Fruit fly (Drosophila melanogaster) whole organism, embryonic: ENCODE results near the gene roq.

Source experiments
- Abd-B ChIP-seq: fragments of 200-800 bp; sonication (Bioruptor generic); optimal IDR thresholded peaks from 2 replicates; lab custom pipeline; 2018; ENCODE audit warnings: missing biosample characterization, mild to moderate bottlenecking, missing genetic modification characterization, moderate library complexity
- Aef1 ChIP-seq: fragments of 200-800 bp; sonication (Bioruptor generic); IDR thresholded peaks from 3 replicates; pipeline ENCODE4 v1.3.6; 2022; ENCODE audit warnings: missing biosample characterization, missing genetic modification characterization
- Blimp-1 ChIP-seq: fragments of 200-800 bp; sonication (Bioruptor generic); optimal IDR thresholded peaks from 3 replicates; lab custom pipeline; 2018; ENCODE audit warnings: missing biosample characterization, missing genetic modification characterization, mild to moderate bottlenecking, moderate library complexity, missing genetic modification reagents
- CG10267 ChIP-seq: fragments of 200-800 bp; sonication (Bioruptor generic); optimal IDR thresholded peaks from 2 replicates; lab custom pipeline; 2018; ENCODE audit warnings: missing biosample characterization, mild to moderate bottlenecking, missing genetic modification characterization, moderate library complexity
- CG11504 ChIP-seq: fragments of 200-800 bp; sonication (Bioruptor generic); optimal IDR thresholded peaks from 3 replicates; lab custom pipeline; 2019; ENCODE audit warnings: missing biosample characterization, mild to moderate bottlenecking, missing genetic modification characterization, moderate library complexity
- CG12659 ChIP-seq: fragments of 200-800 bp; sonication (Bioruptor generic); optimal IDR thresholded peaks from 3 replicates; lab custom pipeline; 2017; ENCODE audit warnings: mild to moderate bottlenecking, missing biosample characterization, missing genetic modification reagents, missing genetic modification characterization
- CG13424 ChIP-seq: fragments of 200-800 bp; sonication (Bioruptor generic); optimal IDR thresholded peaks from 2 replicates; lab custom pipeline; 2019; ENCODE audit warnings: missing biosample characterization, mild to moderate bottlenecking, missing genetic modification characterization, moderate library complexity
- CG13775 ChIP-seq: fragments of 200-800 bp; sonication (Bioruptor generic); optimal IDR thresholded peaks from 3 replicates; lab custom pipeline; 2017; ENCODE audit warnings: missing biosample characterization, mild to moderate bottlenecking, missing genetic modification characterization
- CG13894 ChIP-seq: fragments of 200-800 bp; sonication (Bioruptor generic); optimal IDR thresholded peaks from 3 replicates; lab custom pipeline; 2018; ENCODE audit warnings: missing biosample characterization, mild to moderate bottlenecking, missing genetic modification characterization, moderate library complexity
- CG18011 ChIP-seq: fragments of 200-800 bp; sonication (Bioruptor generic); optimal IDR thresholded peaks from 2 replicates; lab custom pipeline; 2017; ENCODE audit warnings: missing biosample characterization, missing genetic modification characterization, mild to moderate bottlenecking, moderate library complexity, missing genotype
- CG2678 ChIP-seq: fragments of 200-800 bp; sonication (Bioruptor generic); optimal IDR thresholded peaks from 3 replicates; lab custom pipeline; 2019; ENCODE audit warnings: missing biosample characterization, mild to moderate bottlenecking, missing genetic modification characterization, moderate library complexity
- CG2712 ChIP-seq: fragments of 200-800 bp; optimal IDR thresholded peaks from 3 replicates; lab custom pipeline; 2019; ENCODE audit warnings: missing biosample characterization, mild to moderate bottlenecking, missing genetic modification characterization, moderate library complexity
- CG3065 ChIP-seq: fragments of 200-800 bp; sonication (Bioruptor generic); optimal IDR thresholded peaks from 2 replicates; lab custom pipeline; 2016; ENCODE audit warnings: missing biosample characterization, missing genetic modification characterization
- CG33213 ChIP-seq: fragments of 200-800 bp; sonication (Bioruptor generic); optimal IDR thresholded peaks from 3 replicates; lab custom pipeline; 2016; ENCODE audit warnings: missing biosample characterization, missing genetic modification characterization
- CG5953 ChIP-seq: fragments of 200-800 bp; sonication (Bioruptor generic); IDR thresholded peaks from 2 replicates; pipeline ENCODE4 v1.3.6; 2022; ENCODE audit warnings: missing biosample characterization, missing genetic modification characterization
- CG6689 ChIP-seq: fragments of 200-800 bp; sonication (Bioruptor generic); IDR thresholded peaks from 2 replicates; pipeline ENCODE4 v1.3.6; 2022; ENCODE audit warnings: missing biosample characterization, missing genetic modification characterization
- CG7271 ChIP-seq: fragments of 200-800 bp; sonication (Bioruptor generic); optimal IDR thresholded peaks from 2 replicates; lab custom pipeline; 2018; ENCODE audit warnings: missing biosample characterization, mild to moderate bottlenecking, missing genetic modification characterization, moderate library complexity
- CG7786 ChIP-seq: fragments of 200-800 bp; sonication (Bioruptor generic); optimal IDR thresholded peaks from 2 replicates; lab custom pipeline; 2016; ENCODE audit warnings: missing biosample characterization, missing genetic modification characterization
- CG7839 ChIP-seq: fragments of 200-800 bp; sonication (Bioruptor generic); optimal IDR thresholded peaks from 3 replicates; lab custom pipeline; 2018; ENCODE audit warnings: missing biosample characterization, mild to moderate bottlenecking, missing genetic modification characterization, moderate library complexity
- CG7963 ChIP-seq: fragments of 200-800 bp; sonication (Bioruptor generic); IDR thresholded peaks from 3 replicates; pipeline ENCODE4 v1.3.6; 2022; ENCODE audit warnings: missing biosample characterization, missing genetic modification characterization; ENCODE audit not compliant: partially characterized antibody
- CG8290 ChIP-seq, 3 experiments: fragments of 200-800 bp; sonication (Bioruptor generic); optimal IDR thresholded peaks; 2 replicates each; lab custom pipeline; 2016 to 2019; ENCODE audit warnings: missing biosample characterization in 3 of 3, missing genetic modification characterization in 3 of 3, mild to moderate bottlenecking in 2 of 3, moderate library complexity in 1 of 3
- CG9437 ChIP-seq: fragments of 200-800 bp; sonication (Bioruptor generic); optimal IDR thresholded peaks from 2 replicates; lab custom pipeline; 2018; ENCODE audit warnings: missing biosample characterization, mild to moderate bottlenecking, missing genetic modification characterization
- D19A ChIP-seq: fragments of 200-800 bp; optimal IDR thresholded peaks from 3 replicates; lab custom pipeline; 2019; ENCODE audit warnings: missing biosample characterization, mild to moderate bottlenecking, missing genetic modification characterization, moderate library complexity
- Dref ChIP-seq: fragments of 200-800 bp; sonication (Bioruptor generic); IDR thresholded peaks from 2 replicates; pipeline ENCODE4 v1.3.6; 2022; ENCODE audit warnings: missing biosample characterization, missing genetic modification characterization
- E2f1 ChIP-seq: fragments of 200-800 bp; sonication (Bioruptor generic); IDR thresholded peaks from 2 replicates; pipeline ENCODE4 v1.3.6; 2022; ENCODE audit warnings: missing biosample characterization, missing genetic modification characterization
- GATAe ChIP-seq: fragments of 200-800 bp; sonication (Bioruptor generic); conservative IDR thresholded peaks from 2 replicates; pipeline ENCODE4 v1.3.6; 2022; ENCODE audit warnings: missing biosample characterization, missing genetic modification characterization
- HLH3B ChIP-seq: fragments of 200-800 bp; sonication (Bioruptor generic); IDR thresholded peaks from 2 replicates; pipeline ENCODE4 v1.3.6; 2022; ENCODE audit warnings: missing biosample characterization, missing genetic modification characterization
- Hand ChIP-seq: fragments of 200-800 bp; sonication (Bioruptor generic); optimal IDR thresholded peaks from 2 replicates; lab custom pipeline; 2017; ENCODE audit warnings: mild to moderate bottlenecking, missing biosample characterization, missing genetic modification reagents, missing genetic modification characterization
- Med ChIP-seq: fragments of 200-800 bp; sonication (Bioruptor generic); peaks from one replicate; lab custom pipeline; 2016; ENCODE audit warnings: missing biosample characterization, missing genetic modification characterization, mild to moderate bottlenecking, inconsistent platforms, moderate library complexity
- Mes4 ChIP-seq: fragments of 200-800 bp; sonication (Bioruptor generic); optimal IDR thresholded peaks from 2 replicates; lab custom pipeline; 2016; ENCODE audit warnings: missing biosample characterization, missing genetic modification characterization
- Nf-YB ChIP-seq: fragments of 200-800 bp; sonication (Bioruptor generic); optimal IDR thresholded peaks from 3 replicates; lab custom pipeline; 2019; ENCODE audit warnings: missing biosample characterization, mild to moderate bottlenecking, missing genetic modification characterization, moderate library complexity
- PHDP ChIP-seq: fragments of 200-800 bp; sonication (Bioruptor generic); optimal IDR thresholded peaks from 3 replicates; lab custom pipeline; 2018; ENCODE audit warnings: missing biosample characterization, mild to moderate bottlenecking, missing genetic modification characterization, moderate library complexity
- Xbp1 ChIP-seq: fragments of 200-800 bp; sonication (Bioruptor generic); optimal IDR thresholded peaks from 3 replicates; lab custom pipeline; 2016; ENCODE audit warnings: missing biosample characterization, mild to moderate bottlenecking, missing genetic modification characterization
- bab2 ChIP-seq: fragments of 200-800 bp; sonication (Bioruptor generic); optimal IDR thresholded peaks from 2 replicates; lab custom pipeline; 2016; ENCODE audit warnings: missing biosample characterization, missing genetic modification characterization
- dm ChIP-seq: fragments of 200-800 bp; sonication (Bioruptor generic); optimal IDR thresholded peaks from 3 replicates; lab custom pipeline; 2016; ENCODE audit warnings: missing biosample characterization, missing genetic modification characterization
- dpn ChIP-seq, 2 experiments: fragments of 200-800 bp; sonication (Bioruptor generic); optimal IDR thresholded peaks; 3 replicates each; lab custom pipeline; 2016; ENCODE audit warnings: missing biosample characterization in 2 of 2, missing genetic modification characterization in 2 of 2
- fd102C ChIP-seq: fragments of 200-800 bp; sonication (Bioruptor generic); optimal IDR thresholded peaks from 2 replicates; lab custom pipeline; 2018; ENCODE audit warnings: missing biosample characterization, mild to moderate bottlenecking, missing genetic modification characterization, moderate library complexity
- fd64A ChIP-seq: fragments of 200-800 bp; sonication (Bioruptor generic); optimal IDR thresholded peaks from 3 replicates; lab custom pipeline; 2018; ENCODE audit warnings: missing biosample characterization, mild to moderate bottlenecking, missing genetic modification characterization
- gcm2 ChIP-seq: fragments of 200-800 bp; sonication (Bioruptor generic); optimal IDR thresholded peaks from 2 replicates; lab custom pipeline; 2016; ENCODE audit warnings: missing biosample characterization, missing genetic modification characterization
- hbn ChIP-seq: fragments of 200-800 bp; sonication (Bioruptor generic); IDR thresholded peaks from 2 replicates; pipeline ENCODE4 v1.3.6; 2022; ENCODE audit warnings: missing biosample characterization, missing genetic modification characterization; ENCODE audit not compliant: partially characterized antibody
- klu ChIP-seq: fragments of 200-800 bp; sonication (Bioruptor generic); IDR thresholded peaks from 2 replicates; pipeline ENCODE4 v1.3.6; 2022; ENCODE audit warnings: missing biosample characterization, missing genetic modification characterization
- sd ChIP-seq: fragments of 200-800 bp; sonication (Bioruptor generic); optimal IDR thresholded peaks from 3 replicates; lab custom pipeline; 2018; ENCODE audit warnings: missing biosample characterization, mild to moderate bottlenecking, missing genetic modification characterization, moderate library complexity
- seq ChIP-seq: fragments of 200-800 bp; sonication (Bioruptor generic); IDR thresholded peaks from 2 replicates; pipeline ENCODE4 v1.3.6; 2022; ENCODE audit warnings: missing biosample characterization, missing genetic modification characterization
- slbo ChIP-seq: fragments of 200-800 bp; sonication (Bioruptor generic); IDR thresholded peaks from 2 replicates; pipeline ENCODE4 v1.3.6; 2022; ENCODE audit warnings: missing biosample characterization, missing genetic modification characterization
- ssp ChIP-seq: fragments of 200-800 bp; sonication (Bioruptor generic); IDR thresholded peaks from 2 replicates; pipeline ENCODE4 v1.3.6; 2022; ENCODE audit warnings: missing biosample characterization, missing genetic modification characterization
- tap ChIP-seq: fragments of 200-800 bp; optimal IDR thresholded peaks from 3 replicates; lab custom pipeline; 2019; ENCODE audit warnings: missing biosample characterization, mild to moderate bottlenecking, missing genetic modification characterization, moderate library complexity
- vvl ChIP-seq: fragments of 200-800 bp; sonication (Bioruptor generic); IDR thresholded peaks from 2 replicates; pipeline ENCODE4 v1.3.6; 2022; ENCODE audit warnings: missing biosample characterization, missing genetic modification characterization
- wor ChIP-seq: fragments of 200-800 bp; sonication (Bioruptor generic); IDR thresholded peaks from 2 replicates; pipeline ENCODE4 v1.3.6; 2022; ENCODE audit warnings: missing biosample characterization, missing genetic modification characterization

roq gene

DNA sequence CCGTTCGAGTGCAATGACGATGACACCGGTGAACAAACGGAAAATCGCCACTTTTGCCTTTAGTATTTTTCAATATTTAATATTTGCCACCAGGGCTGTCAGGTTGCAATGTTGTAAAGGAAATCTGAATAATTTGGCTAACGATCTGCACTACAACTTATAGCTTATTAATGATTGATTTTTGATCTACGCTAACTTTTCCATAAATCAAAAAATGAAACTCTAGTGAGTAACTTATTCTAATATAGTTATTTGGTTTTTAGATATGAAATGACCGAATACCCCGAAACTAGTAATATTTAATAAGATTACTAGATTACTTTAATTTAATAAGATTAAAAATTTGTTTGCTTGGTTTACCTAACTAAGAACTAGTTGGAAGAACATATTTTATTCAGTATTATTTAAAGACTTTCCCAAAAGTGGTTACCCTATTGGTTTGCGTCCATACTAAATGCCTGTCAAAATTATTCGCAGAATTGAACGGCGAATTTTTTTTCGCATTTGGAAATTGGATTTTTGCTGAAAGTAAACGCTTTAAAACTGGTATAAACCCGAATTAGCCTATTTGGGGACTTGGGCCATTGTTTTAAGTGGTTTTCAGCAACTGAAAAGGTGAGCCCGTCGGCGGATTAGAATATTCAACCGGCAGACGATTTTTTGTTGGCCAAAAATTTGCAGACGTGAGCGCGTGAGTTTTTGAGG is 7.7 kb upstream of the roq start, which contains the start of the genes Agpat3 and RAF2 (continued):
- TF ChIP-seq CG7963 (GFP tag; lab: Robert Waterston, UW) (no peak), dm (no peak), CG11504 (tag; lab: Kevin White, UChicago) (peak; percentile 65), CG6689 (peak; percentile 64), ssp (GFP tag; lab: Robert Waterston, UW) (peak; percentile 85), Blimp-1 (GFP tag; lab: Kevin White, UChicago) (peak; percentile 25), Aef1 (GFP tag; lab: Robert Waterston, UW) (peak; percentile 38), Abd-B (GFP tag; lab: Kevin White, UChicago) (peak; percentile 81), dpn (GFP tag; optimal IDR thresholded peaks at IDR 0.05; lab: Kevin White, UChicago) (peak in 1 of 2 experiments; percentile 43), CG18011 (no peak), GATAe (GFP tag; lab: Robert Waterston, UW) (no peak), tap (tag; lab: Kevin White, UChicago) (peak; percentile 22), CG12659 (GFP tag; lab: Kevin White, UChicago) (peak; percentile 58), CG7271 (tag; lab: Kevin White, UChicago) (no peak), CG5953 (GFP tag; lab: Robert Waterston, UW) (0 out of 2 replicates have a peak, but pooled peaks have one; percentile 10), wor (0 out of 2 replicates have a peak, but pooled peaks have one; percentile 21), Dref (GFP tag; lab: Robert Waterston, UW) (peak; percentile 11; the same call in 1 of the 2 replicates), D19A (peak; percentile 31), CG2712 (tag; lab: Kevin White, UChicago) (peak; percentile 59), Hand (no peak), CG13775 (GFP tag; lab: Kevin White, UChicago) (peak; percentile 54), slbo (GFP tag; lab: Robert Waterston, UW) (peak; percentile 77), HLH3B (peak; percentile 31; the same call in 1 of the 2 replicates), fd64A (GFP tag; lab: Kevin White, UChicago) (no peak), CG7786 (GFP tag; lab: Kevin White, UChicago) (no peak), bab2 (GFP tag; lab: Kevin White, UChicago) (peak; percentile 40), sd (tag; lab: Kevin White, UChicago) (peak; percentile 27), CG33213 (GFP tag; lab: Kevin White, UChicago) (no peak), hbn (no peak), CG10267 (tag; lab: Kevin White, UChicago) (peak; percentile 54), Xbp1 (GFP tag; lab: Kevin White, UChicago) (peak; percentile 53), CG3065 (GFP tag; lab: Kevin White, UChicago) (no peak), vvl (GFP tag; lab: Robert Waterston, UW) (peak; percentile 61), CG8290 (GFP tag; optimal IDR thresholded peaks at IDR 0.05; lab: Kevin White, UChicago) (no peak), CG8290 (tag; optimal IDR thresholded peaks at IDR 0.05; lab: Kevin White, UChicago) (peak in 1 of 2 experiments; percentile 9), CG2678 (tag; lab: Kevin White, UChicago) (peak; percentile 50), CG9437 (GFP tag; lab: Kevin White, UChicago) (peak; percentile 42), fd102C (GFP tag; lab: Kevin White, UChicago) (no peak), CG13894 (tag; lab: Kevin White, UChicago) (peak; percentile 33), Med (GFP tag; lab: Kevin White, UChicago) (peak; percentile 82), klu (GFP tag; lab: Robert Waterston, UW) (peak; percentile 30; the same call in 1 of the 2 replicates), Mes4 (no peak), CG13424 (tag; lab: Kevin White, UChicago) (peak; percentile 49), seq (GFP tag; lab: Robert Waterston, UW) (no peak), gcm2 (GFP tag; lab: Kevin White, UChicago) (no peak), PHDP (tag; lab: Kevin White, UChicago) (peak; percentile 40), Nf-YB (peak; percentile 6), CG7839 (tag; lab: Kevin White, UChicago) (peak; percentile 57), E2f1 (GFP tag; lab: Robert Waterston, UW) (peak; percentile 52)
